Worm (Caenorhabditis elegans): ENCODE results near the gene fbxa-22.

Gene fbxa-22

ce11 chrIII:938569-938968, at the start of gene fbxa-22:
TSS of gene fbxa-22 (plus strand) at chrIII:938869.
- TF ChIP-seq ceh-19 (GFP tag; optimal IDR thresholded peaks at IDR 0.05) (no peak), lim-6 (tag; optimal IDR thresholded peaks at IDR 0.05) (no peak), ztf-16 (tag; optimal IDR thresholded peaks at IDR 0.05) (no peak), sox-4 (tag; optimal IDR thresholded peaks at IDR 0.05) (no peak), lin-11 (tag; optimal IDR thresholded peaks at IDR 0.05) (no peak), pha-2 (tag; optimal IDR thresholded peaks at IDR 0.05) (no peak), ceh-48 (tag; optimal IDR thresholded peaks at IDR 0.05) (no peak), fkh-6 (tag; optimal IDR thresholded peaks at IDR 0.05) (no peak), elt-2 (tag; optimal IDR thresholded peaks at IDR 0.05) (no peak), K09A11.1 (tag; optimal IDR thresholded peaks at IDR 0.05; ENCODE audit: insufficient read depth) (no peak), dmd-4 (tag; optimal IDR thresholded peaks at IDR 0.05; ENCODE audit: borderline replicate concordance) (no peak), pax-1 (tag; optimal IDR thresholded peaks at IDR 0.05) (no peak), tbx-7 (tag; optimal IDR thresholded peaks at IDR 0.05) (no peak), che-1 (tag; optimal IDR thresholded peaks at IDR 0.05) (no peak), T23F11.4 (GFP tag; optimal IDR thresholded peaks at IDR 0.05) (no peak), tbx-2 (tag; optimal IDR thresholded peaks at IDR 0.05) (no peak), ceh-34 (tag; optimal IDR thresholded peaks at IDR 0.05) (no peak), ceh-9 (tag; optimal IDR thresholded peaks at IDR 0.05) (no peak), madf-2 (tag; optimal IDR thresholded peaks at IDR 0.05) (no peak), hlh-8 (tag; optimal IDR thresholded peaks at IDR 0.05) (no peak)

ce11 chrIII:888983-889549, 49.6 kb upstream of the fbxa-22 start:
- TF ChIP-seq elt-4 (tag; optimal IDR thresholded peaks at IDR 0.05) = no peak
- TF ChIP-seq hlh-30 (tag; optimal IDR thresholded peaks at IDR 0.05; ENCODE audit: insufficient read depth) = peak; percentile 48
- peak; percentile 40 for TF ChIP-seq unc-42 (tag; optimal IDR thresholded peaks at IDR 0.05)
- TF ChIP-seq npax-4 (tag; optimal IDR thresholded peaks at IDR 0.05) = no peak
- no peak for TF ChIP-seq madf-2 (tag; optimal IDR thresholded peaks at IDR 0.05)

- no peak for TF ChIP-seq hlh-13 (GFP tag; optimal IDR thresholded peaks at IDR 0.05)
- TF ChIP-seq unc-3 (GFP tag; conservative IDR thresholded peaks at IDR 0.05) = no peak
- TF ChIP-seq unc-3 (tag; optimal IDR thresholded peaks at IDR 0.05) = no peak
Observed at ce11 chrIII:891014-891413, 47.7 kb upstream of the fbxa-22 start, which contains the start of gene T24C4.10. TSS of gene T24C4.10 (minus strand) at chrIII:891243.

ce11 chrIII:895525-895924, 43.1 kb upstream of the fbxa-22 start, which contains the start of the genes ztf-18 and F23H11.2:
TSS of gene ztf-18 (minus strand) at chrIII:895712.
TSS of gene F23H11.2 (plus strand) at chrIII:895747.
- TF ChIP-seq K02D7.2 (tag; optimal IDR thresholded peaks at IDR 0.05) (no peak), unc-55 (GFP tag; optimal IDR thresholded peaks at IDR 0.05) (no peak), hlh-13 (GFP tag; optimal IDR thresholded peaks at IDR 0.05) (no peak), hlh-30 (tag; optimal IDR thresholded peaks at IDR 0.05; ENCODE audit: insufficient read depth) (no peak), C08G9.2 (tag; optimal IDR thresholded peaks at IDR 0.05) (no peak), ama-1 (optimal IDR thresholded peaks at IDR 0.05) (no peak), ref-2 (tag; optimal IDR thresholded peaks at IDR 0.05) (no peak), elt-4 (tag; optimal IDR thresholded peaks at IDR 0.05) (no peak)

- TF ChIP-seq pat-9 (tag; optimal IDR thresholded peaks at IDR 0.05) = no peak
- no peak for TF ChIP-seq T23F11.4 (GFP tag; optimal IDR thresholded peaks at IDR 0.05)
- no peak for TF ChIP-seq ets-4 (tag; optimal IDR thresholded peaks at IDR 0.05)
- no peak for TF ChIP-seq npax-4 (tag; optimal IDR thresholded peaks at IDR 0.05)
- TF ChIP-seq hlh-13 (GFP tag; optimal IDR thresholded peaks at IDR 0.05) = no peak
- TF ChIP-seq ceh-31 (tag; optimal IDR thresholded peaks at IDR 0.05) = no peak
- TF ChIP-seq Y22D7AL.16 (tag; optimal IDR thresholded peaks at IDR 0.05) = no peak
- no peak for TF ChIP-seq ceh-45 (GFP tag; IDR thresholded peaks at IDR 0.05)
- no peak for TF ChIP-seq unc-42 (tag; optimal IDR thresholded peaks at IDR 0.05)
- TF ChIP-seq tbx-2 (tag; optimal IDR thresholded peaks at IDR 0.05) = no peak
- no peak for TF ChIP-seq hlh-8 (tag; optimal IDR thresholded peaks at IDR 0.05)
- no peak for TF ChIP-seq elt-4 (tag; optimal IDR thresholded peaks at IDR 0.05)
- no peak for TF ChIP-seq pqm-1 (tag; optimal IDR thresholded peaks at IDR 0.05)
- no peak for TF ChIP-seq pros-1 (tag; optimal IDR thresholded peaks at IDR 0.05)
Observed at ce11 chrIII:896904-897303, 41.8 kb upstream of the fbxa-22 start.

Measured in whole organism, late embryonic.